Fruit fly (Drosophila melanogaster): Measurements from ENCODE around the gene mRpL11.

mRpL11 gene

dm6 chr3R:14542038-14542437, 30.4 kb downstream of the mRpL11 start (continued):
- no peak for TF ChIP-seq crol (GFP tag; IDR thresholded peaks at IDR 0.05)
- no peak for TF ChIP-seq CkIIα-i1 (GFP tag; IDR thresholded peaks at IDR 0.05)
- TF ChIP-seq chn (GFP tag; optimal IDR thresholded peaks at IDR 0.05) = no peak
- no peak for TF ChIP-seq NfI (GFP tag; optimal IDR thresholded peaks at IDR 0.05)
- TF ChIP-seq Abd-B (GFP tag; optimal IDR thresholded peaks at IDR 0.05) = no peak
- TF ChIP-seq Kr (GFP tag; optimal IDR thresholded peaks at IDR 0.05) = no peak
- no peak for TF ChIP-seq CG30020 (tag; optimal IDR thresholded peaks at IDR 0.05)
- TF ChIP-seq CTCF (GFP tag; optimal IDR thresholded peaks at IDR 0.05) = no peak
- no peak for TF ChIP-seq CG34376 (GFP tag; optimal IDR thresholded peaks at IDR 0.05)
- no peak for TF ChIP-seq cad (GFP tag; optimal IDR thresholded peaks at IDR 0.05)
- no peak for TF ChIP-seq en (GFP tag; optimal IDR thresholded peaks at IDR 0.05)
- no peak for TF ChIP-seq Atf-2 (GFP tag; optimal IDR thresholded peaks at IDR 0.05)
- no peak for TF ChIP-seq aop (GFP tag; IDR thresholded peaks at IDR 0.05)
- no peak for TF ChIP-seq chm (GFP tag; IDR thresholded peaks at IDR 0.05)
- TF ChIP-seq CG4820 (GFP tag; optimal IDR thresholded peaks at IDR 0.05) = peak; percentile 4
- TF ChIP-seq cwo (GFP tag; optimal IDR thresholded peaks at IDR 0.05) = peak; percentile 32
- TF ChIP-seq pnt (GFP tag; optimal IDR thresholded peaks at IDR 0.05) = no peak
- no peak for TF ChIP-seq Side (GFP tag; optimal IDR thresholded peaks at IDR 0.05)
- no peak for TF ChIP-seq CG2712 (tag; optimal IDR thresholded peaks at IDR 0.05)
- no peak for TF ChIP-seq nau (GFP tag; optimal IDR thresholded peaks at IDR 0.05)
- TF ChIP-seq chif (GFP tag; optimal IDR thresholded peaks at IDR 0.05) = no peak
- TF ChIP-seq CG1647 (GFP tag; optimal IDR thresholded peaks at IDR 0.05) = no peak
- no peak for TF ChIP-seq CG1832 (GFP tag; optimal IDR thresholded peaks at IDR 0.05)
- TF ChIP-seq CG11560 (tag; IDR thresholded peaks at IDR 0.05) = no peak
- peak; percentile 46 for TF ChIP-seq CG18599 (GFP tag; optimal IDR thresholded peaks at IDR 0.05)
- TF ChIP-seq dan (GFP tag; IDR thresholded peaks at IDR 0.05) = no peak
- TF ChIP-seq ttk (GFP tag; IDR thresholded peaks at IDR 0.05) = no peak
- TF ChIP-seq Asciz (GFP tag; optimal IDR thresholded peaks at IDR 0.05) = no peak
- peak; percentile 37 for TF ChIP-seq CG2120 (GFP tag; optimal IDR thresholded peaks at IDR 0.05)
- peak; percentile 16 for TF ChIP-seq ind (GFP tag; optimal IDR thresholded peaks at IDR 0.05)
- TF ChIP-seq Mad (GFP tag; optimal IDR thresholded peaks at IDR 0.05) = no peak
- TF ChIP-seq CG10147 (GFP tag; optimal IDR thresholded peaks at IDR 0.05) = peak; percentile 47
- TF ChIP-seq Meics (GFP tag; optimal IDR thresholded peaks at IDR 0.05) = peak; percentile 45
- no peak for TF ChIP-seq wor (GFP tag; IDR thresholded peaks at IDR 0.05)
- no peak for TF ChIP-seq CG11247 (GFP tag; IDR thresholded peaks at IDR 0.05)
- no peak for TF ChIP-seq dmrt11E (tag; optimal IDR thresholded peaks at IDR 0.05)
- no peak for TF ChIP-seq CG6654 (GFP tag; optimal IDR thresholded peaks at IDR 0.05)
- no peak for TF ChIP-seq CG32772 (GFP tag; IDR thresholded peaks at IDR 0.05)
- TF ChIP-seq CG9876 (GFP tag; optimal IDR thresholded peaks at IDR 0.05) = no peak
- no peak for TF ChIP-seq Bgb (GFP tag; IDR thresholded peaks at IDR 0.05; ENCODE audit: partially characterized antibody)
- peak; percentile 21; the same call in 1 of the 2 replicates for TF ChIP-seq HLH3B (GFP tag; IDR thresholded peaks at IDR 0.05)
- TF ChIP-seq CG31224 (GFP tag; IDR thresholded peaks at IDR 0.05) = no peak
- no peak for TF ChIP-seq nerfin-1 (tag; optimal IDR thresholded peaks at IDR 0.05)
- TF ChIP-seq CG6175 (GFP tag; IDR thresholded peaks at IDR 0.05) = no peak
- TF ChIP-seq CG14965 (GFP tag; optimal IDR thresholded peaks at IDR 0.05; ENCODE audit: borderline replicate concordance) = no peak
- no peak for TF ChIP-seq Med (GFP tag)
- no peak for TF ChIP-seq CG2875 (GFP tag; optimal IDR thresholded peaks at IDR 0.05)
- TF ChIP-seq Sox102F (GFP tag; optimal IDR thresholded peaks at IDR 0.05) = peak; percentile 37
- TF ChIP-seq stc (GFP tag; IDR thresholded peaks at IDR 0.05) = peak; percentile 16; the same call in 1 of the 2 replicates
- TF ChIP-seq CoRest (tag; optimal IDR thresholded peaks at IDR 0.05) = peak; percentile 16
- TF ChIP-seq CG11456 (GFP tag; IDR thresholded peaks at IDR 0.05) = no peak
- TF ChIP-seq bcd (GFP tag; optimal IDR thresholded peaks at IDR 0.05) = no peak
- TF ChIP-seq caup (GFP tag; optimal IDR thresholded peaks at IDR 0.05; ENCODE audit: severe bottlenecking) = no peak

All from whole organism, embryonic.